Fruit fly (Drosophila melanogaster) whole organism: ENCODE measurements around the gene CG9760.

Source experiments
- pan ChIP-seq: fragments of >200 bp; optimal IDR thresholded peaks from 2 replicates; lab custom pipeline; 2017
- usp ChIP-seq: fragments of >200 bp; optimal IDR thresholded peaks from 2 replicates; lab custom pipeline; 2017; ENCODE audit warnings: missing biosample characterization, missing genetic modification characterization, mixed read lengths

DNA sequence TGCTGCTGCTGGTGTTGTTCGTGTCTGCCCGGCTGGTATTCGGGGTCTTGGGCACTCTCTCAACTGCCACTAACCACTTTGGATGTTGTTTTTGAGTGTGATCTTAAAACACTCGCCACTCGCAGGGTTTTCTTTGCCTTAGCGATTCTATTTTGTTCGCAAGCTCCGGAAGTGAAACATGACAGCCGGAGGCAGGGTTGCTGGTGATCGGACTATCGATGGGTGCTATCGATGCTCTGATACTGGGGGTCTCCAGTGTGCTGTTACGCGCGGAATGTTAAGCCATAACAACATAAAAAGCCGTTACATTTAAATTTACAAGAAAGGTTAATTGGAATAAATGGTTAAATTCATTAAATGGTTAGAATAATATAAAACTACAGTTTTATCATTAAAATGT is 38.6 kb downstream of the CG9760 start, which contains the start of gene yps:
- no peak for TF ChIP-seq usp (GFP tag; lab: Kevin White, UChicago)
- TF ChIP-seq pan (lab: Kevin White, UChicago), result no peak
